Worm (Caenorhabditis elegans): ENCODE results near the gene F28C6.8.

- TF ChIP-seq dao-5 (tag; optimal IDR thresholded peaks at IDR 0.05) (no peak), W03F9.2 (tag; optimal IDR thresholded peaks at IDR 0.05) (no peak)
Observed at ce11 chrII:8634386-8634785, 27.7 kb downstream of the F28C6.8 start, which contains the start of gene cutl-12.

Measured in whole organism, L4/young adult.